Worm (Caenorhabditis elegans) whole organism, L1 larva: Measurements from ENCODE around the gene F25B5.3.

Experiments
- C34B4.2 ChIP-seq: sonication (generic microtip); optimal IDR thresholded peaks from 2 replicates; lab custom pipeline; 2017; ENCODE audit warnings: mild to moderate bottlenecking, missing genetic modification characterization, missing compliant biosample characterization
- F16B12.6 ChIP-seq: fragments of 150-350 bp; optimal IDR thresholded peaks from 2 replicates; lab custom pipeline; 2014; ENCODE audit warnings: missing biosample characterization, missing genetic modification characterization
- Y116A8C.19 ChIP-seq: sonication (generic microtip); optimal IDR thresholded peaks from 2 replicates; lab custom pipeline; 2016; ENCODE audit warnings: missing compliant biosample characterization, missing genetic modification characterization, borderline replicate concordance
- alr-1 ChIP-seq: fragments of 200-800 bp; sonication (Bioruptor generic); optimal IDR thresholded peaks from 2 replicates; lab custom pipeline; 2018; ENCODE audit warnings: borderline replicate concordance, mild to moderate bottlenecking, missing genetic modification characterization, missing compliant biosample characterization
- aly-2 ChIP-seq: fragments of 150-350 bp; optimal IDR thresholded peaks from 2 replicates; lab custom pipeline; 2014; ENCODE audit warnings: missing biosample characterization, missing genetic modification characterization
- ceh-8 ChIP-seq: fragments of 200-800 bp; sonication (Bioruptor generic); optimal IDR thresholded peaks from 2 replicates; lab custom pipeline; 2018; ENCODE audit warnings: mild to moderate bottlenecking, missing genetic modification characterization, moderate library complexity, missing compliant biosample characterization
- ceh-88 ChIP-seq: fragments of 200-800 bp; sonication (Bioruptor generic); IDR thresholded peaks from 2 replicates; pipeline ENCODE4 v1.3.6; 2022; ENCODE audit warnings: missing genetic modification characterization, missing compliant biosample characterization
- dpl-1 ChIP-seq, 3 experiments: fragments of 150-350 bp in 2 of 3; sonication (generic microtip) in 1 of 3; optimal IDR thresholded peaks; 2 replicates each; lab custom pipeline; 2014 to 2017; ENCODE audit warnings: missing biosample characterization in 3 of 3, missing genetic modification characterization in 3 of 3, missing genetic modification reagents in 3 of 3
- dsc-1 ChIP-seq: sonication (generic microtip); optimal IDR thresholded peaks from 2 replicates; lab custom pipeline; 2016; ENCODE audit warnings: mild to moderate bottlenecking, missing genetic modification characterization, missing compliant biosample characterization
- efl-1 ChIP-seq, 4 experiments: fragments of 150-350 bp; optimal IDR thresholded peaks in 3 of 4; peaks in 1 of 4; 1 replicate in 1 of 4; 2 replicates in 3 of 4; lab custom pipeline; 2014; ENCODE audit warnings: missing biosample characterization in 2 of 4, missing genetic modification characterization in 2 of 4, missing genetic modification reagents in 2 of 4
- efl-3 ChIP-seq: fragments of 200-800 bp; sonication (Bioruptor generic); optimal IDR thresholded peaks from 2 replicates; lab custom pipeline; 2018; ENCODE audit warnings: mild to moderate bottlenecking, missing genetic modification characterization, missing compliant biosample characterization
- elt-2 ChIP-seq: sonication (generic microtip); optimal IDR thresholded peaks from 2 replicates; lab custom pipeline; 2016; ENCODE audit warnings: missing genetic modification characterization, mild to moderate bottlenecking, inconsistent platforms, missing compliant biosample characterization, missing genetic modification reagents
- ets-5 ChIP-seq: fragments of 200-800 bp; sonication (Bioruptor generic); IDR thresholded peaks from 2 replicates; pipeline ENCODE4 v1.3.6; 2022; ENCODE audit warnings: missing genetic modification characterization, missing compliant biosample characterization
- fkh-4 ChIP-seq: sonication (generic microtip); optimal IDR thresholded peaks from 2 replicates; lab custom pipeline; 2016; ENCODE audit warnings: missing compliant biosample characterization, missing genetic modification characterization, borderline replicate concordance
- fkh-8 ChIP-seq: sonication (generic microtip); optimal IDR thresholded peaks from 2 replicates; lab custom pipeline; 2016; ENCODE audit warnings: mild to moderate bottlenecking, missing genetic modification characterization, missing compliant biosample characterization
- fos-1 ChIP-seq: fragments of 150-350 bp; optimal IDR thresholded peaks from 2 replicates; lab custom pipeline; 2014; ENCODE audit warnings: missing biosample characterization, missing genetic modification characterization
- grh-1 ChIP-seq: fragments of 200-800 bp; sonication (Bioruptor generic); IDR thresholded peaks from 2 replicates; pipeline ENCODE4 v1.3.6; 2022; ENCODE audit warnings: missing genetic modification reagents, missing genetic modification characterization, missing compliant biosample characterization
- hlh-17 ChIP-seq: fragments of 200-800 bp; sonication (Bioruptor generic); optimal IDR thresholded peaks from 2 replicates; lab custom pipeline; 2018; ENCODE audit warnings: missing genetic modification characterization, mild to moderate bottlenecking, missing compliant biosample characterization, moderate library complexity, borderline replicate concordance
- hlh-4 ChIP-seq: sonication (generic microtip); optimal IDR thresholded peaks from 2 replicates; lab custom pipeline; 2016; ENCODE audit warnings: mild to moderate bottlenecking, missing genetic modification characterization, missing compliant biosample characterization
- hpl-2 ChIP-seq: fragments of 150-350 bp; optimal IDR thresholded peaks from 2 replicates; lab custom pipeline; 2014; ENCODE audit warnings: missing biosample characterization, missing genetic modification reagents, missing genetic modification characterization
- irx-1 ChIP-seq: sonication (generic microtip); optimal IDR thresholded peaks from 2 replicates; lab custom pipeline; 2016; ENCODE audit warnings: missing genetic modification characterization, missing compliant biosample characterization
- jun-1 ChIP-seq: fragments of 150-350 bp; optimal IDR thresholded peaks from 2 replicates; lab custom pipeline; 2014; ENCODE audit warnings: missing biosample characterization, missing genetic modification reagents, missing genetic modification characterization
- lin-13 ChIP-seq: fragments of 150-350 bp; optimal IDR thresholded peaks from 2 replicates; lab custom pipeline; 2014; ENCODE audit warnings: missing biosample characterization, missing genetic modification reagents, missing genetic modification characterization
- lin-14 ChIP-seq: fragments of 200-800 bp; sonication (Bioruptor generic); optimal IDR thresholded peaks from 2 replicates; lab custom pipeline; 2018; ENCODE audit warnings: mild to moderate bottlenecking, missing genetic modification characterization, moderate library complexity, missing compliant biosample characterization
- lin-35 ChIP-seq, 2 experiments: fragments of 150-350 bp; optimal IDR thresholded peaks; 2 replicates each; lab custom pipeline; 2014; ENCODE audit warnings: missing biosample characterization in 2 of 2, missing genetic modification characterization in 2 of 2, missing genetic modification reagents in 2 of 2
- lin-39 ChIP-seq: fragments of 150-350 bp; optimal IDR thresholded peaks from 2 replicates; lab custom pipeline; 2014; ENCODE audit warnings: missing biosample characterization, missing genetic modification reagents, missing genetic modification characterization
- lir-3 ChIP-seq: sonication (generic microtip); optimal IDR thresholded peaks from 2 replicates; lab custom pipeline; 2016; ENCODE audit warnings: mild to moderate bottlenecking, missing genetic modification characterization, moderate library complexity, missing compliant biosample characterization; ENCODE audit not compliant: poor library complexity
- lsy-2 ChIP-seq, 2 experiments: fragments of 150-350 bp; optimal IDR thresholded peaks; 2 replicates each; lab custom pipeline; 2014; ENCODE audit warnings: missing biosample characterization in 2 of 2, missing genetic modification characterization in 2 of 2
- mep-1 ChIP-seq: fragments of 150-350 bp; optimal IDR thresholded peaks from 2 replicates; lab custom pipeline; 2014; ENCODE audit warnings: missing biosample characterization, missing genetic modification characterization
- nhr-28 ChIP-seq: fragments of 150-350 bp; optimal IDR thresholded peaks from 2 replicates; lab custom pipeline; 2014; ENCODE audit warnings: missing biosample characterization, missing genetic modification characterization
- nhr-47 ChIP-seq: sonication (generic microtip); optimal IDR thresholded peaks from 2 replicates; lab custom pipeline; 2016; ENCODE audit warnings: mild to moderate bottlenecking, missing genetic modification characterization, moderate library complexity, missing compliant biosample characterization
- nhr-71 ChIP-seq: sonication (generic microtip); optimal IDR thresholded peaks from 2 replicates; lab custom pipeline; 2016; ENCODE audit warnings: mild to moderate bottlenecking, missing genetic modification characterization, moderate library complexity, missing compliant biosample characterization
- nhr-77 ChIP-seq: fragments of 150-350 bp; optimal IDR thresholded peaks from 2 replicates; lab custom pipeline; 2014; ENCODE audit warnings: missing biosample characterization, missing genetic modification characterization
- nhr-84 ChIP-seq: sonication (generic microtip); optimal IDR thresholded peaks from 2 replicates; lab custom pipeline; 2017; ENCODE audit warnings: missing biosample characterization, missing genetic modification characterization
- pqm-1 ChIP-seq: sonication (generic microtip); optimal IDR thresholded peaks from 3 replicates; lab custom pipeline; 2017; ENCODE audit warnings: missing biosample characterization, missing genetic modification characterization
- rnt-1 ChIP-seq: sonication (generic microtip); optimal IDR thresholded peaks from 2 replicates; lab custom pipeline; 2016; ENCODE audit warnings: mild to moderate bottlenecking, missing genetic modification characterization, moderate library complexity, missing compliant biosample characterization
- skn-1 ChIP-seq: fragments of 150-350 bp; optimal IDR thresholded peaks from 2 replicates; lab custom pipeline; 2014; ENCODE audit warnings: missing biosample characterization, missing genetic modification characterization
- snu-23 ChIP-seq: sonication (generic microtip); optimal IDR thresholded peaks from 2 replicates; lab custom pipeline; 2016; ENCODE audit warnings: missing genetic modification characterization, missing compliant biosample characterization
- sup-37 ChIP-seq: fragments of 200-800 bp; sonication (Bioruptor generic); optimal IDR thresholded peaks from 2 replicates; lab custom pipeline; 2018; ENCODE audit warnings: mild to moderate bottlenecking, missing genetic modification characterization, missing compliant biosample characterization
- swsn-7 ChIP-seq: sonication (generic microtip); optimal IDR thresholded peaks from 2 replicates; lab custom pipeline; 2016; ENCODE audit warnings: missing genetic modification characterization, missing compliant biosample characterization
- tbx-2 ChIP-seq: sonication (generic microtip); optimal IDR thresholded peaks from 2 replicates; lab custom pipeline; 2016; ENCODE audit warnings: missing genetic modification characterization, missing compliant biosample characterization
- unc-130 ChIP-seq: fragments of 150-350 bp; optimal IDR thresholded peaks from 2 replicates; lab custom pipeline; 2017; ENCODE audit warnings: missing biosample characterization, missing genetic modification characterization, inconsistent platforms
- unc-98 ChIP-seq: fragments of 200-800 bp; sonication (Bioruptor generic); IDR thresholded peaks from 2 replicates; pipeline ENCODE4 v1.3.6; 2022; ENCODE audit warnings: missing genetic modification characterization, missing compliant biosample characterization
- vab-15 ChIP-seq: sonication (generic microtip); optimal IDR thresholded peaks from 2 replicates; lab custom pipeline; 2017; ENCODE audit warnings: missing genotype, mild to moderate bottlenecking, missing genetic modification characterization, missing compliant biosample characterization
- xbp-1 ChIP-seq: sonication (generic microtip); optimal IDR thresholded peaks from 2 replicates; lab custom pipeline; 2016; ENCODE audit warnings: missing genetic modification characterization, missing compliant biosample characterization
- ztf-11 ChIP-seq, 2 experiments: sonication (generic microtip); optimal IDR thresholded peaks; 2 replicates each; lab custom pipeline; 2016 to 2017; ENCODE audit warnings: missing genetic modification characterization in 2 of 2, missing biosample characterization in 1 of 2, missing compliant biosample characterization in 1 of 2
- ztf-4 ChIP-seq: fragments of 150-350 bp; optimal IDR thresholded peaks from 2 replicates; lab custom pipeline; 2014; ENCODE audit warnings: missing biosample characterization, missing genetic modification characterization

The F25B5.3 gene

ce11 chrIII:5917365-5917958, 31.2 kb upstream of the F25B5.3 start (continued):
- TF ChIP-seq hlh-17 (GFP tag; lab: Kevin White, UChicago) = no peak
- no peak for TF ChIP-seq unc-98 (GFP tag; lab: Robert Waterston, UW)
- no peak for TF ChIP-seq C34B4.2 (tag; lab: Kevin White, UChicago)
- no peak for TF ChIP-seq swsn-7 (tag; lab: Kevin White, UChicago)
- TF ChIP-seq rnt-1 (tag; lab: Kevin White, UChicago) = no peak
- TF ChIP-seq ceh-88 (GFP tag; lab: Robert Waterston, UW) = no peak
- TF ChIP-seq mep-1 (tag; lab: Kevin White, UChicago) = no peak
- peak; percentile 34 for TF ChIP-seq pqm-1 (tag; lab: Kevin White, UChicago)
- no peak for TF ChIP-seq tbx-2
- TF ChIP-seq lin-13 (GFP tag; lab: Kevin White, UChicago) = no peak
- no peak for TF ChIP-seq efl-3 (GFP tag; lab: Kevin White, UChicago)
- TF ChIP-seq efl-1 (optimal IDR thresholded peaks at IDR 0.05; lab: Kevin White, UChicago) = peak in 1 of 2 experiments; percentile 21
- peak in 1 of 2 experiments; percentile 70 for TF ChIP-seq efl-1 (GFP tag; optimal IDR thresholded peaks at IDR 0.05 in 1 of 2; lab: Kevin White, UChicago)
- TF ChIP-seq fkh-8 (tag; lab: Kevin White, UChicago) = no peak
- no peak for TF ChIP-seq fos-1 (tag; lab: Kevin White, UChicago)

- no peak for TF ChIP-seq nhr-28 (tag; lab: Kevin White, UChicago)
- peak; percentile 71 for TF ChIP-seq grh-1 (GFP tag; lab: Robert Waterston, UW)
- peak; percentile 67 for TF ChIP-seq unc-130 (tag; lab: Kevin White, UChicago)
- no peak for TF ChIP-seq F16B12.6
- no peak for TF ChIP-seq lin-39 (tag; lab: Kevin White, UChicago)
- peak; percentile 22 for TF ChIP-seq lir-3
- TF ChIP-seq ets-5 = no peak
- peak; percentile 76 for TF ChIP-seq vab-15 (tag; lab: Kevin White, UChicago)
- no peak for TF ChIP-seq Y116A8C.19 (tag; lab: Kevin White, UChicago)
- TF ChIP-seq swsn-7 (tag; lab: Kevin White, UChicago) = peak; percentile 17
- TF ChIP-seq aly-2 (tag; lab: Kevin White, UChicago) = no peak
- TF ChIP-seq fkh-4 (tag; lab: Kevin White, UChicago) = no peak
- TF ChIP-seq unc-98 (GFP tag; lab: Robert Waterston, UW) = no peak
- TF ChIP-seq lin-14 (GFP tag; lab: Kevin White, UChicago) = peak; percentile 86
- peak; percentile 4 for TF ChIP-seq skn-1 (tag; lab: Kevin White, UChicago)
- peak; percentile 7 for TF ChIP-seq lin-13 (GFP tag; lab: Kevin White, UChicago)
- peak; percentile 37 for TF ChIP-seq lsy-2 (tag; optimal IDR thresholded peaks at IDR 0.05; lab: Kevin White, UChicago)
- no peak for TF ChIP-seq elt-2 (tag; lab: Kevin White, UChicago)
- peak; percentile 39 for TF ChIP-seq ztf-4
- TF ChIP-seq nhr-77 (tag; lab: Kevin White, UChicago) = no peak
- TF ChIP-seq sup-37 (GFP tag; lab: Kevin White, UChicago) = no peak
- peak; percentile 19 for TF ChIP-seq irx-1 (tag; lab: Kevin White, UChicago)
- no peak for TF ChIP-seq ztf-11 (tag; optimal IDR thresholded peaks at IDR 0.05; lab: Kevin White, UChicago)
- no peak for TF ChIP-seq hlh-4 (tag; lab: Kevin White, UChicago)
- TF ChIP-seq alr-1 (tag; lab: Kevin White, UChicago) = no peak
- TF ChIP-seq nhr-71 (tag; lab: Kevin White, UChicago) = peak; percentile 89
- no peak for TF ChIP-seq jun-1
- no peak for TF ChIP-seq hpl-2 (GFP tag; lab: Kevin White, UChicago)
- peak; percentile 8 to 42 (median 27) for TF ChIP-seq dpl-1 (GFP tag; optimal IDR thresholded peaks at IDR 0.05; lab: Kevin White, UChicago)
- peak in 1 of 2 experiments; percentile 77 for TF ChIP-seq lin-35 (GFP tag; optimal IDR thresholded peaks at IDR 0.05; lab: Kevin White, UChicago)
- TF ChIP-seq ceh-8 (GFP tag; lab: Kevin White, UChicago) = no peak
- TF ChIP-seq xbp-1 (tag; lab: Kevin White, UChicago) = peak; percentile 45
- peak; percentile 54 for TF ChIP-seq nhr-47 (tag; lab: Kevin White, UChicago)
- TF ChIP-seq nhr-84 (tag; lab: Kevin White, UChicago) = no peak
- TF ChIP-seq ceh-88 (GFP tag; lab: Robert Waterston, UW) = no peak
- peak; percentile 75 for TF ChIP-seq snu-23 (GFP tag; lab: Kevin White, UChicago)
- no peak for TF ChIP-seq rnt-1 (tag; lab: Kevin White, UChicago)
- TF ChIP-seq efl-1 (optimal IDR thresholded peaks at IDR 0.05; lab: Kevin White, UChicago) = peak in 1 of 2 experiments; percentile 17
- TF ChIP-seq efl-1 (GFP tag; optimal IDR thresholded peaks at IDR 0.05 in 1 of 2; lab: Kevin White, UChicago) = peak in 1 of 2 experiments; percentile 93
- TF ChIP-seq dsc-1 (tag; lab: Kevin White, UChicago) = no peak
Observed at ce11 chrIII:5919799-5920387, 28.8 kb upstream of the F25B5.3 start, which contains the start of the genes tdo-2 and C28H8.2. Gene tdo-2, minus strand, starts transcription at chrIII:5919955. Gene C28H8.2, plus strand, starts transcription at chrIII:5920322.
